Fruit fly (Drosophila melanogaster) whole organism, prepupa: ENCODE data around the gene CG7320.

ENCODE experiments used
- Blimp-1 ChIP-seq: fragments of 200-800 bp; sonication (Bioruptor generic); optimal IDR thresholded peaks from 3 replicates; lab custom pipeline; 2017; ENCODE audit warnings: missing biosample characterization, missing genetic modification characterization, mild to moderate bottlenecking, moderate library complexity, missing genetic modification reagents
- CG10631 ChIP-seq: fragments of 200-800 bp; sonication (Bioruptor generic); optimal IDR thresholded peaks from 2 replicates; lab custom pipeline; 2016; ENCODE audit warnings: missing biosample characterization, missing genetic modification characterization
- CG10669 ChIP-seq: fragments of 200-800 bp; sonication (Bioruptor generic); optimal IDR thresholded peaks from 3 replicates; lab custom pipeline; 2018; ENCODE audit warnings: missing biosample characterization, mild to moderate bottlenecking, missing genetic modification characterization, moderate library complexity
- CG11762 ChIP-seq: fragments of 200-800 bp; sonication (Bioruptor generic); optimal IDR thresholded peaks from 3 replicates; lab custom pipeline; 2016; ENCODE audit warnings: missing biosample characterization, missing genetic modification characterization; ENCODE audit not compliant: insufficient read depth
- CG11902 ChIP-seq: fragments of 200-800 bp; sonication (Bioruptor generic); optimal IDR thresholded peaks from 3 replicates; lab custom pipeline; 2016; ENCODE audit warnings: missing biosample characterization, missing genetic modification characterization
- CG15336 ChIP-seq: fragments of 200-800 bp; sonication (Bioruptor generic); IDR thresholded peaks from 2 replicates; pipeline ENCODE4 v1.3.6; 2022; ENCODE audit warnings: missing biosample characterization, missing genetic modification characterization
- CG1621 ChIP-seq: fragments of 200-800 bp; sonication (Bioruptor generic); optimal IDR thresholded peaks from 3 replicates; lab custom pipeline; 2018; ENCODE audit warnings: missing biosample characterization, mild to moderate bottlenecking, missing genetic modification characterization
- CG16779 ChIP-seq: fragments of 200-800 bp; sonication (Bioruptor generic); optimal IDR thresholded peaks from 3 replicates; lab custom pipeline; 2017; ENCODE audit warnings: missing biosample characterization, mild to moderate bottlenecking, missing genetic modification characterization
- CG3032 ChIP-seq: fragments of 200-800 bp; optimal IDR thresholded peaks from 2 replicates; lab custom pipeline; 2019; ENCODE audit warnings: missing biosample characterization, mild to moderate bottlenecking, missing genetic modification characterization, moderate library complexity
- CG32006 ChIP-seq: fragments of 200-800 bp; sonication (Bioruptor generic); optimal IDR thresholded peaks from 3 replicates; lab custom pipeline; 2017; ENCODE audit warnings: missing biosample characterization, mild to moderate bottlenecking, missing genetic modification characterization
- CG34406 ChIP-seq: fragments of 200-800 bp; sonication (Bioruptor generic); optimal IDR thresholded peaks from 3 replicates; lab custom pipeline; 2016; ENCODE audit warnings: missing biosample characterization, missing genetic modification characterization
- CG3919 ChIP-seq: fragments of 200-800 bp; sonication (Bioruptor generic); optimal IDR thresholded peaks from 3 replicates; lab custom pipeline; 2016; ENCODE audit warnings: missing biosample characterization, missing genetic modification characterization
- CG4318 ChIP-seq: fragments of 200-800 bp; sonication (Bioruptor generic); optimal IDR thresholded peaks from 3 replicates; lab custom pipeline; 2017; ENCODE audit warnings: missing biosample characterization, mild to moderate bottlenecking, missing genetic modification characterization
- CG6276 ChIP-seq: fragments of 200-800 bp; sonication (Bioruptor generic); optimal IDR thresholded peaks from 2 replicates; lab custom pipeline; 2017; ENCODE audit warnings: missing biosample characterization, mild to moderate bottlenecking, missing genetic modification characterization
- CG6792 ChIP-seq: fragments of 200-800 bp; sonication (Bioruptor generic); optimal IDR thresholded peaks from 3 replicates; lab custom pipeline; 2016; ENCODE audit warnings: missing biosample characterization, missing genetic modification characterization
- CG6808 ChIP-seq: fragments of 200-800 bp; sonication (Bioruptor generic); optimal IDR thresholded peaks from 3 replicates; lab custom pipeline; 2017; ENCODE audit warnings: missing biosample characterization, missing genetic modification characterization, mild to moderate bottlenecking, moderate library complexity, missing genetic modification reagents
- CG7368 ChIP-seq: fragments of 200-800 bp; sonication (Bioruptor generic); optimal IDR thresholded peaks from 3 replicates; lab custom pipeline; 2016; ENCODE audit warnings: missing biosample characterization, missing genetic modification characterization
- CG8119 ChIP-seq: fragments of 200-800 bp; sonication (Bioruptor generic); IDR thresholded peaks from 3 replicates; pipeline ENCODE4 v1.3.6; 2022; ENCODE audit warnings: missing biosample characterization, missing genetic modification characterization
- Eip75B ChIP-seq: fragments of 200-800 bp; sonication (Bioruptor generic); optimal IDR thresholded peaks from 3 replicates; lab custom pipeline; 2016; ENCODE audit warnings: missing biosample characterization, missing genetic modification characterization
- Eip78C ChIP-seq: fragments of 200-800 bp; sonication (Bioruptor generic); peaks from one replicate; lab custom pipeline; 2016; ENCODE audit warnings: missing biosample characterization, missing genetic modification characterization
- Eip93F ChIP-seq: fragments of 200-800 bp; sonication (Bioruptor generic); optimal IDR thresholded peaks from 2 replicates; lab custom pipeline; 2016; ENCODE audit warnings: missing biosample characterization, mild to moderate bottlenecking, missing genetic modification characterization
- Ets21C ChIP-seq: fragments of 200-800 bp; sonication (Bioruptor generic); optimal IDR thresholded peaks from 3 replicates; lab custom pipeline; 2016; ENCODE audit warnings: missing biosample characterization, missing genetic modification characterization
- Ets96B ChIP-seq: fragments of 200-800 bp; optimal IDR thresholded peaks from 2 replicates; lab custom pipeline; 2019; ENCODE audit warnings: missing biosample characterization, mild to moderate bottlenecking, missing genetic modification characterization, moderate library complexity
- Gug ChIP-seq: fragments of 200-800 bp; sonication (Bioruptor generic); IDR thresholded peaks from 2 replicates; pipeline ENCODE4 v1.3.6; 2022; ENCODE audit warnings: missing biosample characterization, missing genetic modification characterization
- Hr38 ChIP-seq: sonication (Bioruptor generic); optimal IDR thresholded peaks from 2 replicates; lab custom pipeline; 2016; ENCODE audit warnings: missing biosample characterization, missing genetic modification characterization
- Hr39 ChIP-seq: fragments of 200-800 bp; sonication (Bioruptor generic); optimal IDR thresholded peaks from 2 replicates; lab custom pipeline; 2016; ENCODE audit warnings: missing biosample characterization, missing genetic modification characterization
- Hr4 ChIP-seq: fragments of 200-800 bp; sonication (Bioruptor generic); optimal IDR thresholded peaks from 3 replicates; lab custom pipeline; 2016; ENCODE audit warnings: missing biosample characterization, missing genetic modification characterization
- Met ChIP-seq: fragments of 200-800 bp; sonication (Bioruptor generic); optimal IDR thresholded peaks from 3 replicates; lab custom pipeline; 2016; ENCODE audit warnings: missing biosample characterization, missing genetic modification characterization
- Sox102F ChIP-seq: fragments of 200-800 bp; sonication (Bioruptor generic); optimal IDR thresholded peaks from 2 replicates; lab custom pipeline; 2016; ENCODE audit warnings: missing biosample characterization, mild to moderate bottlenecking, missing genetic modification characterization
- Sox14 ChIP-seq: fragments of 200-800 bp; sonication (Bioruptor generic); optimal IDR thresholded peaks from 3 replicates; lab custom pipeline; 2016; ENCODE audit warnings: missing biosample characterization, missing genetic modification characterization
- Sox15 ChIP-seq: fragments of 200-800 bp; sonication (Bioruptor generic); optimal IDR thresholded peaks from 3 replicates; lab custom pipeline; 2016; ENCODE audit warnings: missing biosample characterization, missing genetic modification characterization
- achi ChIP-seq: fragments of 200-800 bp; sonication (Bioruptor generic); optimal IDR thresholded peaks from 3 replicates; lab custom pipeline; 2016; ENCODE audit warnings: missing biosample characterization, missing genetic modification characterization
- acj6 ChIP-seq: fragments of 200-800 bp; sonication (Bioruptor generic); optimal IDR thresholded peaks from 3 replicates; lab custom pipeline; 2016; ENCODE audit warnings: missing biosample characterization, missing genetic modification characterization
- cyc ChIP-seq: fragments of 200-800 bp; sonication (Bioruptor generic); optimal IDR thresholded peaks from 3 replicates; lab custom pipeline; 2016; ENCODE audit warnings: missing biosample characterization, missing genetic modification characterization
- dac ChIP-seq: fragments of 200-800 bp; sonication (Bioruptor generic); optimal IDR thresholded peaks from 2 replicates; lab custom pipeline; 2017; ENCODE audit warnings: missing biosample characterization, mild to moderate bottlenecking, missing genetic modification characterization
- dsx ChIP-seq: fragments of 200-800 bp; optimal IDR thresholded peaks from 3 replicates; lab custom pipeline; 2019; ENCODE audit warnings: missing biosample characterization, mild to moderate bottlenecking, missing genetic modification characterization, moderate library complexity; ENCODE audit not compliant: poor library complexity, severe bottlenecking
- eg ChIP-seq: fragments of 200-800 bp; sonication (Bioruptor generic); IDR thresholded peaks from 3 replicates; pipeline ENCODE4 v1.3.6; 2022; ENCODE audit warnings: missing biosample characterization, missing genetic modification characterization
- fd59A ChIP-seq: fragments of 200-800 bp; sonication (Bioruptor generic); optimal IDR thresholded peaks from 2 replicates; lab custom pipeline; 2017; ENCODE audit warnings: missing biosample characterization, mild to moderate bottlenecking, missing genetic modification characterization, missing genetic modification reagents
- fkh ChIP-seq: fragments of 200-800 bp; sonication (Bioruptor generic); optimal IDR thresholded peaks from 3 replicates; lab custom pipeline; 2017; ENCODE audit warnings: missing biosample characterization, mild to moderate bottlenecking, missing genetic modification characterization, moderate library complexity
- lz ChIP-seq: fragments of 200-800 bp; sonication (Bioruptor generic); optimal IDR thresholded peaks from 3 replicates; lab custom pipeline; 2016; ENCODE audit warnings: missing biosample characterization, missing genetic modification characterization
- net ChIP-seq: fragments of 200-800 bp; sonication (Bioruptor generic); optimal IDR thresholded peaks from 3 replicates; lab custom pipeline; 2016; ENCODE audit warnings: missing biosample characterization, missing genetic modification characterization
- pdm3 ChIP-seq: fragments of 200-800 bp; sonication (Bioruptor generic); optimal IDR thresholded peaks from 3 replicates; lab custom pipeline; 2016; ENCODE audit warnings: missing biosample characterization, missing genetic modification characterization
- salr ChIP-seq, 2 experiments: fragments of 200-800 bp; sonication (Bioruptor generic); optimal IDR thresholded peaks; 3 replicates each; lab custom pipeline; 2016 to 2018; ENCODE audit warnings: missing biosample characterization in 2 of 2, missing genetic modification characterization in 2 of 2, mild to moderate bottlenecking in 1 of 2
- spab ChIP-seq: fragments of 200-800 bp; sonication (Bioruptor generic); optimal IDR thresholded peaks from 2 replicates; lab custom pipeline; 2017; ENCODE audit warnings: missing biosample characterization, mild to moderate bottlenecking, missing genetic modification characterization, missing genetic modification reagents
- ss ChIP-seq, 2 experiments: fragments of 200-800 bp; sonication (Bioruptor generic); optimal IDR thresholded peaks; 2 replicates in 1 of 2; 3 replicates in 1 of 2; lab custom pipeline; 2017 to 2018; ENCODE audit warnings: mild to moderate bottlenecking in 2 of 2, missing biosample characterization in 2 of 2, missing genetic modification characterization in 2 of 2, moderate library complexity in 1 of 2
- svp ChIP-seq: fragments of 200-800 bp; sonication (Bioruptor generic); peaks from one replicate; lab custom pipeline; 2016; ENCODE audit warnings: missing biosample characterization, missing genetic modification characterization
- topi ChIP-seq: fragments of 200-800 bp; sonication (Bioruptor generic); optimal IDR thresholded peaks from 3 replicates; lab custom pipeline; 2016; ENCODE audit warnings: missing biosample characterization, missing genetic modification characterization
- vri ChIP-seq: fragments of 200-800 bp; sonication (Bioruptor generic); optimal IDR thresholded peaks from 3 replicates; lab custom pipeline; 2016; ENCODE audit warnings: missing biosample characterization, mild to moderate bottlenecking, missing genetic modification characterization

The CG7320 gene

dm6 chr3L:18213745-18214144 lies 12.5 kb downstream of the CG7320 start (continued):
- TF ChIP-seq CG6792, result no peak
- no peak for TF ChIP-seq Sox14 (GFP tag; lab: Kevin White, UChicago)
- TF ChIP-seq Eip78C (GFP tag; lab: Kevin White, UChicago), result peak; percentile 75
- no peak for TF ChIP-seq CG10631 (GFP tag; lab: Kevin White, UChicago)
- no peak for TF ChIP-seq dac (GFP tag; lab: Kevin White, UChicago)
- TF ChIP-seq cyc (GFP tag; lab: Kevin White, UChicago), result no peak
- TF ChIP-seq CG11762, result no peak
- no peak for TF ChIP-seq CG8119 (GFP tag; lab: Robert Waterston, UW)
- no peak for TF ChIP-seq achi (GFP tag; lab: Kevin White, UChicago)
- no peak for TF ChIP-seq topi (GFP tag; lab: Kevin White, UChicago)
- peak; percentile 30 for TF ChIP-seq CG3919
- TF ChIP-seq salr (GFP tag; optimal IDR thresholded peaks at IDR 0.05; lab: Kevin White, UChicago), result no peak

- TF ChIP-seq Ets96B (tag; lab: Kevin White, UChicago) (peak; percentile 94), Met (GFP tag; lab: Kevin White, UChicago) (peak; percentile 90), fd59A (GFP tag; lab: Kevin White, UChicago) (peak; percentile 92), CG4318 (peak; percentile 23), dsx (GFP tag; lab: Kevin White, UChicago) (peak; percentile 91), topi (GFP tag; lab: Kevin White, UChicago) (peak; percentile 90), pdm3 (GFP tag; lab: Kevin White, UChicago) (peak; percentile 82), CG3032 (tag; lab: Kevin White, UChicago) (peak; percentile 92), cyc (GFP tag; lab: Kevin White, UChicago) (peak; percentile 85), Hr39 (GFP tag; lab: Kevin White, UChicago) (peak; percentile 83), CG7368 (GFP tag; lab: Kevin White, UChicago) (peak; percentile 82), Eip93F (GFP tag; lab: Kevin White, UChicago) (peak; percentile 64), eg (GFP tag; lab: Robert Waterston, UW) (peak; percentile 61), acj6 (GFP tag; lab: Kevin White, UChicago) (peak; percentile 89), CG16779 (peak; percentile 68), CG15336 (GFP tag; lab: Robert Waterston, UW) (peak; percentile 39; the same call in 1 of the 2 replicates), Sox102F (GFP tag; lab: Kevin White, UChicago) (peak; percentile 85), ss (GFP tag; optimal IDR thresholded peaks at IDR 0.05; lab: Kevin White, UChicago) (peak; percentile 92 to 97), lz (GFP tag; lab: Kevin White, UChicago) (peak; percentile 84), CG10669 (GFP tag; lab: Kevin White, UChicago) (peak; percentile 93), vri (GFP tag; lab: Kevin White, UChicago) (peak; percentile 85), Ets21C (GFP tag; lab: Kevin White, UChicago) (peak; percentile 75), CG10631 (GFP tag; lab: Kevin White, UChicago) (peak; percentile 88), Sox15 (GFP tag; lab: Kevin White, UChicago) (peak; percentile 72), net (GFP tag; lab: Kevin White, UChicago) (peak; percentile 75), Gug (GFP tag; lab: Robert Waterston, UW) (peak; percentile 40; the same call in 1 of the 2 replicates), Hr4 (GFP tag; lab: Kevin White, UChicago) (peak; percentile 52), CG32006 (peak; percentile 62), Sox14 (GFP tag; lab: Kevin White, UChicago) (peak; percentile 90), Eip75B (GFP tag; lab: Kevin White, UChicago) (peak; percentile 91), CG3919 (peak; percentile 93), CG11762 (peak; percentile 77), Hr38 (GFP tag; lab: Kevin White, UChicago) (no peak), CG6276 (GFP tag; lab: Kevin White, UChicago) (peak; percentile 16), CG11902 (peak; percentile 72), achi (GFP tag; lab: Kevin White, UChicago) (peak; percentile 84), Blimp-1 (GFP tag; lab: Kevin White, UChicago) (peak; percentile 66), spab (GFP tag; lab: Kevin White, UChicago) (peak; percentile 93), fkh (GFP tag; lab: Kevin White, UChicago) (no peak), CG1621 (tag; lab: Kevin White, UChicago) (peak; percentile 86), svp (GFP tag; lab: Kevin White, UChicago) (peak; percentile 94), CG6808 (GFP tag; lab: Kevin White, UChicago) (peak; percentile 94), CG34406 (peak; percentile 80), CG8119 (GFP tag; lab: Robert Waterston, UW) (peak; percentile 70)
Measured at dm6 chr3L:18215669-18216068, 14.4 kb downstream of the CG7320 start.
